Worm (Caenorhabditis elegans) whole organism, L4/young adult: ENCODE data around the gene scl-26.

Experiments
- W03F9.2 ChIP-seq: fragments of 150-350 bp; optimal IDR thresholded peaks from 2 replicates; lab custom pipeline; 2014; ENCODE audit warnings: missing biosample characterization, missing genetic modification characterization
- dao-5 ChIP-seq: sonication (generic microtip); optimal IDR thresholded peaks from 2 replicates; lab custom pipeline; 2016; ENCODE audit warnings: missing genotype, missing genetic modification characterization, moderate library complexity, missing compliant biosample characterization
- him-1 ChIP-seq: sonication (generic microtip); optimal IDR thresholded peaks from 2 replicates; lab custom pipeline; 2016; ENCODE audit warnings: missing genotype, missing genetic modification reagents, missing genetic modification characterization, missing compliant biosample characterization

DNA sequence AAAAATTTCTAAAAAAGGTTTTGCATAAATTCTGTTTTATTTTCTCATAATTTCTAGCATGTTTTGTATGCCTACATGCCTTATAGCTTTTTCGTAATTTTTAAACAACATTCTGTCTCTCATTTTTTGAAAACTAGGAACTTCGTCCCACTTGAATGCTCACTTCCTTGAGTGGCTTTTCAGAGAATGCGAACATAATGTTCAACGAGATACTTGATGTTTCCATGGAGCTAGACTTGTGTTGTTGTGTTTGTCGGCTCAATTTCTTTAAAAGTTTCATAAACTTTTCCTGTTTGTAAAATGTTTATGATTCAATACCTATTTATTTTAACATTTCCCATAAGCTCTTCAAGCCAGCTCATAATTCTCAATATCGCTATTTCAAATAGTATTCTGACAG lies 3.5 kb upstream of the scl-26 start, which contains the start of gene clec-213:
- no peak for TF ChIP-seq dao-5 (tag; lab: Kevin White, UChicago)
- TF ChIP-seq him-1 (tag; lab: Kevin White, UChicago), result no peak
- TF ChIP-seq W03F9.2 (tag; lab: Kevin White, UChicago), result no peak
